Fruit fly (Drosophila melanogaster): ENCODE measurements around the gene CG31142.

Gene CG31142

dm6 chr3R:23887096-23887421 lies 42.0 kb upstream of the CG31142 start (continued):
- TF ChIP-seq CG6791 (GFP tag; IDR thresholded peaks at IDR 0.05; ENCODE audit: partially characterized antibody) (no peak), CG18262 (tag; optimal IDR thresholded peaks at IDR 0.05) (peak; percentile 98), CG17612 (GFP tag; IDR thresholded peaks at IDR 0.05) (peak; percentile 85), CG6689 (GFP tag; IDR thresholded peaks at IDR 0.05) (peak; percentile 66), lbe (GFP tag; optimal IDR thresholded peaks at IDR 0.05) (peak; percentile 86), CG15601 (tag; optimal IDR thresholded peaks at IDR 0.05) (peak; percentile 96), ap (GFP tag; IDR thresholded peaks at IDR 0.05) (peak; percentile 90), Sox100B (GFP tag; optimal IDR thresholded peaks at IDR 0.05) (peak; percentile 92), CG17328 (GFP tag; IDR thresholded peaks at IDR 0.05) (peak; percentile 97), Jarid2 (GFP tag; optimal IDR thresholded peaks at IDR 0.05) (peak; percentile 71), B-H2 (GFP tag; optimal IDR thresholded peaks at IDR 0.05) (no peak), cato (GFP tag; optimal IDR thresholded peaks at IDR 0.05; ENCODE audit: borderline replicate concordance) (peak; percentile 73), btn (GFP tag; optimal IDR thresholded peaks at IDR 0.05) (peak; percentile 12), phol (tag; optimal IDR thresholded peaks at IDR 0.05) (peak; percentile 97), CG9797 (GFP tag; optimal IDR thresholded peaks at IDR 0.05) (peak; percentile 16), CG15011 (GFP tag; optimal IDR thresholded peaks at IDR 0.05) (peak; percentile 77), MBD-R2 (GFP tag; IDR thresholded peaks at IDR 0.05) (peak; percentile 60), gsb (GFP tag; IDR thresholded peaks at IDR 0.05) (peak; percentile 72), CrebB (tag; optimal IDR thresholded peaks at IDR 0.05) (peak; percentile 78), twi (tag; optimal IDR thresholded peaks at IDR 0.05) (peak; percentile 86), en (GFP tag; optimal IDR thresholded peaks at IDR 0.05) (no peak), CHES-1-like (GFP tag; optimal IDR thresholded peaks at IDR 0.05) (no peak), H15 (GFP tag; IDR thresholded peaks at IDR 0.05) (peak; percentile 95), nerfin-2 (GFP tag; IDR thresholded peaks at IDR 0.05; ENCODE audit: partially characterized antibody) (no peak), ac (GFP tag; optimal IDR thresholded peaks at IDR 0.05) (peak; percentile 84), sug (tag; optimal IDR thresholded peaks at IDR 0.05) (peak; percentile 22), Xrp1 (GFP tag; IDR thresholded peaks at IDR 0.05) (peak; percentile 98), CG10654 (GFP tag; optimal IDR thresholded peaks at IDR 0.05) (peak; percentile 91), kah (GFP tag; optimal IDR thresholded peaks at IDR 0.05) (peak; percentile 81), HLHmδ (GFP tag; optimal IDR thresholded peaks at IDR 0.05) (no peak), Blimp-1 (GFP tag; optimal IDR thresholded peaks at IDR 0.05) (peak; percentile 98), CG17385 (GFP tag; optimal IDR thresholded peaks at IDR 0.05) (peak; percentile 88), CG18599 (GFP tag; optimal IDR thresholded peaks at IDR 0.05) (peak; percentile 86), Bgb (GFP tag; IDR thresholded peaks at IDR 0.05; ENCODE audit: partially characterized antibody) (no peak), ems (GFP tag; optimal IDR thresholded peaks at IDR 0.05) (peak; percentile 66), CG15479 (GFP tag; optimal IDR thresholded peaks at IDR 0.05) (no peak), aop (GFP tag; IDR thresholded peaks at IDR 0.05) (no peak), CG9817 (tag; optimal IDR thresholded peaks at IDR 0.05) (peak; percentile 85), D (optimal IDR thresholded peaks at IDR 0.05) (no peak), D (GFP tag; optimal IDR thresholded peaks at IDR 0.05) (peak; percentile 95), tio (GFP tag; optimal IDR thresholded peaks at IDR 0.05) (peak; percentile 86), sens-2 (GFP tag; IDR thresholded peaks at IDR 0.05) (peak; percentile 92), CG6683 (GFP tag; optimal IDR thresholded peaks at IDR 0.05) (peak; percentile 63), CG3838 (GFP tag; optimal IDR thresholded peaks at IDR 0.05) (peak; percentile 49), knrl (GFP tag; IDR thresholded peaks at IDR 0.05; ENCODE audit: partially characterized antibody) (no peak), CG6654 (GFP tag; optimal IDR thresholded peaks at IDR 0.05) (peak; percentile 78), CoRest (tag; optimal IDR thresholded peaks at IDR 0.05) (peak; percentile 95), pho (GFP tag; optimal IDR thresholded peaks at IDR 0.05) (no peak), CG13775 (GFP tag; optimal IDR thresholded peaks at IDR 0.05) (peak; percentile 88), Gug (GFP tag; IDR thresholded peaks at IDR 0.05) (peak; percentile 89), Aef1 (GFP tag; IDR thresholded peaks at IDR 0.05) (peak; percentile 86)

Data from whole organism, embryonic.